Fruit fly (Drosophila melanogaster): ENCODE results near the gene rsh.

DNA sequence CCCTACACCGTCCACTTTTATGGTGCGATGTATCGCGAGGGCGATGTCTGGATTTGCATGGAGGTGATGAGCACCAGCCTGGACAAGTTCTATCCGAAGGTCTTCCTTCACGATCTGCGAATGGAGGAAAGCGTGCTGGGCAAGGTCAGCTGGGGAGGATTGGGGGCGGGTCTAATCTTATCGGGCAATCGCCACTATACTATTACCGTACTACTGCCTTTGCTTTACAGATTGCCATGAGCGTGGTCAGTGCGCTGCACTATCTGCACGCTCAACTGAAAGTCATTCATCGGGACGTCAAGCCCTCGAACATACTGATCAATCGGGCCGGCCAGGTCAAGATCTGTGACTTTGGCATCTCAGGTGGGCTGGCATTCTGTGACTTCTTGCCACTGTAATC lies 103.4 kb downstream of the rsh start:
- TF ChIP-seq bab1 (GFP tag; optimal IDR thresholded peaks at IDR 0.05) = no peak
- TF ChIP-seq CG7101 (tag; optimal IDR thresholded peaks at IDR 0.05) = no peak
- no peak for TF ChIP-seq pad (GFP tag; optimal IDR thresholded peaks at IDR 0.05)
- no peak for TF ChIP-seq CG1620 (GFP tag; optimal IDR thresholded peaks at IDR 0.05)

All from whole organism, adult.